Worm (Caenorhabditis elegans) whole organism, mixed stage, embryonic: ENCODE measurements around the gene hhat-2.

ENCODE experiments used
- bed-3 ChIP-seq: fragments of 200-800 bp; sonication (Bioruptor generic); optimal IDR thresholded peaks from 3 replicates; lab custom pipeline; 2018; ENCODE audit warnings: mild to moderate bottlenecking, missing genetic modification characterization, moderate library complexity, missing compliant biosample characterization
- blmp-1 ChIP-seq: fragments of 150-350 bp; optimal IDR thresholded peaks from 2 replicates; lab custom pipeline; 2014; ENCODE audit warnings: missing biosample characterization, missing genetic modification characterization
- ceh-43 ChIP-seq: fragments of 200-800 bp; sonication (Bioruptor generic); optimal IDR thresholded peaks from 2 replicates; lab custom pipeline; 2018; ENCODE audit warnings: mild to moderate bottlenecking, missing genetic modification characterization, moderate library complexity, missing compliant biosample characterization
- cnd-1 ChIP-seq: fragments of 200-800 bp; sonication (Bioruptor generic); optimal IDR thresholded peaks from 2 replicates; lab custom pipeline; 2018; ENCODE audit warnings: mild to moderate bottlenecking, missing genetic modification characterization, missing compliant biosample characterization
- drap-1 ChIP-seq: fragments of 200-800 bp; sonication (Bioruptor generic); optimal IDR thresholded peaks from 3 replicates; lab custom pipeline; 2018; ENCODE audit warnings: mild to moderate bottlenecking, missing genetic modification characterization, missing compliant biosample characterization
- elt-1 ChIP-seq: sonication (generic microtip); optimal IDR thresholded peaks from 2 replicates; lab custom pipeline; 2017; ENCODE audit warnings: missing genetic modification characterization, mild to moderate bottlenecking, missing compliant biosample characterization, antibody characterized with exemption, moderate library complexity, borderline replicate concordance; ENCODE audit not compliant: insufficient read depth
- lin-13 ChIP-seq: fragments of 150-350 bp; optimal IDR thresholded peaks from 2 replicates; lab custom pipeline; 2014; ENCODE audit warnings: missing biosample characterization, missing genetic modification characterization
- lsy-2 ChIP-seq: fragments of 150-350 bp; optimal IDR thresholded peaks from 2 replicates; lab custom pipeline; 2014; ENCODE audit warnings: missing biosample characterization, missing genetic modification characterization
- mls-2 ChIP-seq: sonication (generic microtip); optimal IDR thresholded peaks from 2 replicates; lab custom pipeline; 2016; ENCODE audit warnings: mild to moderate bottlenecking, missing genetic modification characterization, moderate library complexity, missing compliant biosample characterization
- nhr-12 ChIP-seq: fragments of 150-350 bp; optimal IDR thresholded peaks from 2 replicates; lab custom pipeline; 2014; ENCODE audit warnings: missing biosample characterization, missing genetic modification characterization
- nhr-28 ChIP-seq: fragments of 150-350 bp; optimal IDR thresholded peaks from 2 replicates; lab custom pipeline; 2014; ENCODE audit warnings: missing biosample characterization, missing genetic modification characterization
- snpc-4 ChIP-seq: fragments of 150-350 bp; optimal IDR thresholded peaks from 2 replicates; lab custom pipeline; 2014; ENCODE audit warnings: missing biosample characterization, missing genetic modification characterization
- sptf-1 ChIP-seq: sonication (generic microtip); optimal IDR thresholded peaks from 2 replicates; lab custom pipeline; 2017; ENCODE audit warnings: mild to moderate bottlenecking, missing genetic modification characterization, moderate library complexity, missing compliant biosample characterization
- unc-39 ChIP-seq: fragments of 150-350 bp; optimal IDR thresholded peaks from 2 replicates; lab custom pipeline; 2014; ENCODE audit warnings: missing biosample characterization, missing genetic modification characterization

DNA sequence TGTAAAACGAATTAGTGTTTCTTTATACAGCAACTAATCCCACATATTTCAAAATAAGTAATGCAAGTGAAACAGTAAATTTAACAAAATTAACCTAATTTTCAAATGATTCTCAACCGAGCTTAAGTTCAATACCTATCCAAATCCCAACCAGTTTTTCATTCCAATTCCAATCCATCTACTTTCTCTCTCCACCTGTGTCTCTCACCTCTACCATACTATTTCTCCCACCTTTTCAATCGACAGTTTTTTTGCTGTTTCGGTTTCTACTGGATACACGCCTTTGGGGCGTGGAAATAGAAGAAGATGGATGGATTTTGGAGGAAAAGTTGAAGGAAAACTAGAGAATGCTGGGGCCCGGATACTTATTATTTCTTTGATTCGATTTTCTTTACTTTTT is 48.7 kb upstream of the hhat-2 start:
- TF ChIP-seq lin-13: no peak
- TF ChIP-seq bed-3 (GFP tag; lab: Kevin White, UChicago): no peak
- no peak for TF ChIP-seq blmp-1
- no peak for TF ChIP-seq lsy-2 (tag; lab: Kevin White, UChicago)
- TF ChIP-seq snpc-4: no peak
- no peak for TF ChIP-seq elt-1 (tag; lab: Kevin White, UChicago)
- no peak for TF ChIP-seq sptf-1 (tag; lab: Kevin White, UChicago)
- TF ChIP-seq drap-1 (GFP tag; lab: Kevin White, UChicago): no peak
- TF ChIP-seq mls-2 (tag; lab: Kevin White, UChicago): no peak
- TF ChIP-seq ceh-43 (GFP tag; lab: Kevin White, UChicago): no peak
- no peak for TF ChIP-seq cnd-1 (tag; lab: Kevin White, UChicago)
- no peak for TF ChIP-seq nhr-12 (tag; lab: Kevin White, UChicago)
- no peak for TF ChIP-seq nhr-28
- TF ChIP-seq unc-39 (tag; lab: Kevin White, UChicago): no peak
